Fruit fly (Drosophila melanogaster) whole organism, adult: Measurements from ENCODE around the gene CG34002.

Experiments used
- CG12768 ChIP-seq: fragments of 200-800 bp; sonication (Bioruptor generic); optimal IDR thresholded peaks from 2 replicates; lab custom pipeline; 2017; ENCODE audit warnings: missing biosample characterization, missing genetic modification characterization, mild to moderate bottlenecking, moderate library complexity, missing genetic modification reagents
- CG7045 ChIP-seq: fragments of 200-800 bp; sonication (Bioruptor generic); optimal IDR thresholded peaks from 2 replicates; lab custom pipeline; 2017; ENCODE audit warnings: missing biosample characterization, mild to moderate bottlenecking, missing genetic modification characterization
- Clk ChIP-seq: fragments of 200-800 bp; sonication (Bioruptor generic); optimal IDR thresholded peaks from 2 replicates; lab custom pipeline; 2017; ENCODE audit warnings: missing biosample characterization, missing genetic modification characterization
- Hr96 ChIP-seq: fragments of 200-800 bp; sonication (Bioruptor generic); optimal IDR thresholded peaks from 2 replicates; lab custom pipeline; 2016; ENCODE audit warnings: missing biosample characterization, missing genetic modification characterization
- Mnt ChIP-seq: fragments of 200-800 bp; sonication (Bioruptor generic); optimal IDR thresholded peaks from 2 replicates; lab custom pipeline; 2016; ENCODE audit warnings: missing biosample characterization, mild to moderate bottlenecking, missing genetic modification characterization
- cnc ChIP-seq, 2 experiments: fragments of >200 bp; optimal IDR thresholded peaks; 2 replicates each; lab custom pipeline; 2017
- kay ChIP-seq: fragments of 200-800 bp; sonication (Bioruptor generic); peaks from one replicate; lab custom pipeline; 2016; ENCODE audit warnings: missing biosample characterization, missing genetic modification characterization, borderline replicate concordance
- ovo ChIP-seq: fragments of 200-800 bp; sonication (Bioruptor generic); optimal IDR thresholded peaks from 2 replicates; lab custom pipeline; 2016; ENCODE audit warnings: missing biosample characterization, missing genetic modification characterization

- no peak for TF ChIP-seq kay (GFP tag; lab: Kevin White, UChicago)
- no peak for TF ChIP-seq CG12768 (GFP tag; lab: Kevin White, UChicago)
- peak; percentile 10 for TF ChIP-seq Mnt (GFP tag; lab: Kevin White, UChicago)
- TF ChIP-seq cnc (optimal IDR thresholded peaks at IDR 0.05; lab: Kevin White, UChicago) = no peak
- TF ChIP-seq ovo (GFP tag; lab: Kevin White, UChicago) = no peak
- no peak for TF ChIP-seq Hr96
- TF ChIP-seq CG7045 (GFP tag; lab: Kevin White, UChicago) = no peak
- no peak for TF ChIP-seq Clk (GFP tag; lab: Kevin White, UChicago)
Measured at dm6 chr3L:17903813-17904416, 45.6 kb downstream of the CG34002 start.
